Fruit fly (Drosophila melanogaster): Measurements from ENCODE around the gene CG32263.

The CG32263 gene

DNA sequence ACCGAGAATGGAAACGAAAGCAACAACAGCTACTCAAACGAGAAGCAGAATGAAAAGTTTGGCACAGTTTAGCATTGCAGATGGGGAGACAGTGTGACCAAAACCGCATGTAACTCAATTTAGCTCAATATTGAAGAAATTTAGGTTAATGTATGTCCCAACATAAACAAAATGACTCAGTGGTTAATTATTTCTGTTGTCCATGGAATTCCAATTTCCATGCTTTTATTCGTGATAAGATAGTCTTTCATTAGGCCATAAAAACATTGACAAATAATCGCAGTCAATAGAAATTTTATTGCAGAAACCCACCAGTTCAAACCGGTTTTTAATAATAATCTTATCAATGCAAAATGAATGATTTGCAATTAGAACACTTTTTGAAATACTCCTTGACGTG, 9.1 kb downstream of the CG32263 start:
- TF ChIP-seq GATAd (GFP tag; optimal IDR thresholded peaks at IDR 0.05) (no peak), Jra (GFP tag; optimal IDR thresholded peaks at IDR 0.05) (no peak), br (GFP tag; optimal IDR thresholded peaks at IDR 0.05) (no peak), Hnf4 (GFP tag; optimal IDR thresholded peaks at IDR 0.05) (no peak), brk (GFP tag; optimal IDR thresholded peaks at IDR 0.05) (no peak), h (GFP tag; optimal IDR thresholded peaks at IDR 0.05) (no peak)

DNA sequence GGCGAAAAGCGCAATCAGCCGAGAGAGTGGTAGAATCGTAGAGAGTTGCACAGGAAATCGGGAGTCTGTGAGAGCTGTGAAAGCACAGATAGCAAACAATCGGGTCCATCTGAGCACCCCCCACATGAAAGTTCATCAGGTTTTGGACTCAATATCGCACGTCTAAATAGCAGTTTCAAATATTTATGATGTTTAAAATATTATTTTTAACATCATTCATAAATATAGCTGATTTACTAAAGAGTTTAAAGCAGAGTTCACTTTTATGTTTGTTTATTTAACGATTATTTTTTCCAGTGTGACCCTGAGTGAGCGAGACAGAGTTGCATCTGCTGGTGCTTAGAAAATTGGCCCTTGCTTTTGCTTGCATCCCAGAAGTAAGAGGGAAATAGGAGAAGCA, 9.6 kb downstream of the CG32263 start:
- TF ChIP-seq h (GFP tag; optimal IDR thresholded peaks at IDR 0.05) (peak; percentile 2), CrebA (GFP tag; optimal IDR thresholded peaks at IDR 0.05; ENCODE audit: borderline replicate concordance) (no peak), fru (GFP tag; optimal IDR thresholded peaks at IDR 0.05) (peak; percentile 8)

DNA sequence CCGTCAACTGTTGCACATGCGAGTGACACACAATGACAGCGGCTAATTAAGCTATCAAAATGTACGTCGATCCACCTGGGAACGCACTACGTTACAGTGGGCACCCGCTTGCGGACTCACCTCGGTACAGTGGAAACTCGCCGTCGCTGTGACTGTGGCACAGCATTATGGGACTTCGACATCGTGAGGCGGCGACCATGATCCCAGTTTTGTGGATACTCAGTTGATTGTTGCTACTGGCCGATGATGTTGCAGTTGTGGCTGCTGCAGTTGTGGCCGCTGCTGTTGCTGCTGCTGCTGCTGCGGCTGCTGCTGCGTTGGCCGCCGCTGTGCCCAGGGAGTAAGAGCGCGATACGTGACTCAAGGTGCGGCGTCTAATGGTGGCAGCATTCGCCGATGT, 11.1 kb downstream of the CG32263 start:
- TF ChIP-seq pan (optimal IDR thresholded peaks at IDR 0.05) (no peak), CG32264 (GFP tag; optimal IDR thresholded peaks at IDR 0.05) (no peak), Dfd (GFP tag; optimal IDR thresholded peaks at IDR 0.05) (no peak), HLH106 (tag; optimal IDR thresholded peaks at IDR 0.05) (no peak), CrebA (GFP tag; optimal IDR thresholded peaks at IDR 0.05; ENCODE audit: borderline replicate concordance) (no peak), Hr83 (GFP tag; optimal IDR thresholded peaks at IDR 0.05; ENCODE audit: poor library complexity, severe bottlenecking) (no peak), br (GFP tag; optimal IDR thresholded peaks at IDR 0.05) (no peak), dmrt93B (GFP tag; optimal IDR thresholded peaks at IDR 0.05) (no peak), h (GFP tag; optimal IDR thresholded peaks at IDR 0.05) (no peak), CG9705 (GFP tag; optimal IDR thresholded peaks at IDR 0.05) (no peak), brk (GFP tag; optimal IDR thresholded peaks at IDR 0.05) (no peak), OdsH (GFP tag; optimal IDR thresholded peaks at IDR 0.05) (no peak), psq (GFP tag; optimal IDR thresholded peaks at IDR 0.05) (no peak), dl (GFP tag; optimal IDR thresholded peaks at IDR 0.05; ENCODE audit: insufficient read depth in 1 of 2, partially characterized antibody in 2 of 2) (no peak), Myc (optimal IDR thresholded peaks at IDR 0.05) (no peak), Abd-B (GFP tag; optimal IDR thresholded peaks at IDR 0.05) (no peak), GATAd (GFP tag; optimal IDR thresholded peaks at IDR 0.05) (no peak), jim (GFP tag; optimal IDR thresholded peaks at IDR 0.05) (no peak), woc (GFP tag; optimal IDR thresholded peaks at IDR 0.05) (no peak)

DNA sequence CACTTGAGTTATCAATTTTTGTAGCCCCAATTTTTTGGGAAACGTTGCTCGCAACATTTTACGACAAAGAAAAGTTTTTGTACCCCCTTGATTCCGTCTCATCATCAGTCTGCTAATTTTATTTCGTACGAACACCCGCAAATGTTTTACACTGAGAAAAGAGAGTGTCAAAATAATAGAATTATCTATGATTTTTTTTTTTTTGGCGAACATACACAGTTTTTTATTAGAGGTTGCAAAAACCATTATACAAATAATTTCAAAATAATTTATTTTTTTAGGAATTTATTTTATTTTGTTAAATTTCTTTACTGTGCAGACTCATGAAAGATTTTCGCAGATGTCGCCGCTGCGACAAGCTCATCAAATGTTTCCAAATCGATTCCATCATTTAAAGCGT, 12.4 kb downstream of the CG32263 start:
- TF ChIP-seq Sp1 (GFP tag; optimal IDR thresholded peaks at IDR 0.05) (no peak), Dif (GFP tag; optimal IDR thresholded peaks at IDR 0.05; ENCODE audit: partially characterized antibody) (no peak), br (GFP tag; optimal IDR thresholded peaks at IDR 0.05) (no peak), Dfd (GFP tag; optimal IDR thresholded peaks at IDR 0.05) (no peak), dl (GFP tag; optimal IDR thresholded peaks at IDR 0.05; ENCODE audit: insufficient read depth in 1 of 2, partially characterized antibody in 2 of 2) (no peak), tai (GFP tag; optimal IDR thresholded peaks at IDR 0.05) (no peak), usp (GFP tag; optimal IDR thresholded peaks at IDR 0.05) (no peak), sv (GFP tag; optimal IDR thresholded peaks at IDR 0.05) (no peak), Vsx2 (GFP tag; optimal IDR thresholded peaks at IDR 0.05; ENCODE audit: partially characterized antibody) (no peak), psq (GFP tag; optimal IDR thresholded peaks at IDR 0.05) (no peak), dmrt93B (GFP tag; optimal IDR thresholded peaks at IDR 0.05) (no peak), fru (GFP tag; optimal IDR thresholded peaks at IDR 0.05) (no peak), sage (GFP tag; optimal IDR thresholded peaks at IDR 0.05) (no peak), foxo (GFP tag; optimal IDR thresholded peaks at IDR 0.05) (no peak), Myc (optimal IDR thresholded peaks at IDR 0.05) (no peak), brk (GFP tag; optimal IDR thresholded peaks at IDR 0.05) (no peak), Abd-B (GFP tag; optimal IDR thresholded peaks at IDR 0.05) (no peak), N (GFP tag; optimal IDR thresholded peaks at IDR 0.05) (no peak)

DNA sequence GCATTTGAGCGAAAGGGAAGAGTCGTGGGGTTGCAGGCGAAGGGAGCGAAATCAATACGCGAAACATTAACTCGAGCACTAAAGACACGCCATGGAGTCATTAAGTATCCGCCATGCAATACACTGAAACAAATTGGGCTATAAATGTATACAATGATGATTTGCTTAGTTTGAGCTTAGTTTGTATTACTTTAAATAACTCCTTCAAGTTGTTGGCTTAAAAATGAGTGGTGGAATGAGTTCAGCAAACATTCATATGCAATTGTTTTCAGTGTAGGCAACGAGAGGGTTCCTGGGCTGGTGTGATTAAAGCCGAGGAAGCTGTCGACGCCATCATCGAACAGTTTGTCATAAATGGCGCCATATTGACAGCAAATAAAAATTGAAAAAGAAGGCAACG, 13.2 kb downstream of the CG32263 start:
- no peak for TF ChIP-seq Vsx2 (GFP tag; optimal IDR thresholded peaks at IDR 0.05; ENCODE audit: partially characterized antibody)
- no peak for TF ChIP-seq N (GFP tag; optimal IDR thresholded peaks at IDR 0.05)
- TF ChIP-seq Hnf4 (GFP tag; optimal IDR thresholded peaks at IDR 0.05): no peak
- TF ChIP-seq Jra (GFP tag; optimal IDR thresholded peaks at IDR 0.05): no peak
- no peak for TF ChIP-seq CrebA (GFP tag; optimal IDR thresholded peaks at IDR 0.05; ENCODE audit: borderline replicate concordance)
- no peak for TF ChIP-seq Abd-B (GFP tag; optimal IDR thresholded peaks at IDR 0.05)
- no peak for TF ChIP-seq brk (GFP tag; optimal IDR thresholded peaks at IDR 0.05)
- no peak for TF ChIP-seq ey (GFP tag; optimal IDR thresholded peaks at IDR 0.05)
- TF ChIP-seq usp (GFP tag; optimal IDR thresholded peaks at IDR 0.05): no peak
- TF ChIP-seq br (GFP tag; optimal IDR thresholded peaks at IDR 0.05): no peak
- no peak for TF ChIP-seq foxo (GFP tag; optimal IDR thresholded peaks at IDR 0.05)
- no peak for TF ChIP-seq Mio (GFP tag; optimal IDR thresholded peaks at IDR 0.05)
- TF ChIP-seq h (GFP tag; optimal IDR thresholded peaks at IDR 0.05): no peak

All from whole organism, wandering third instar larva.